Worm (Caenorhabditis elegans) whole organism, L4 larva: Measurements from ENCODE around the gene dnj-5.

Source experiments
- D1046.2 ChIP-seq: fragments of 200-800 bp; sonication (Bioruptor generic); IDR thresholded peaks from 2 replicates; pipeline ENCODE4 v1.3.6; 2022; ENCODE audit warnings: missing genetic modification characterization, missing compliant biosample characterization
- F44E2.7 ChIP-seq: fragments of 200-800 bp; sonication (Bioruptor generic); IDR thresholded peaks from 2 replicates; pipeline ENCODE4 v2.1.2; 2022; ENCODE audit warnings: missing genetic modification characterization, missing compliant biosample characterization
- T20F7.1 ChIP-seq: fragments of 200-800 bp; sonication (Bioruptor generic); optimal IDR thresholded peaks from 2 replicates; lab custom pipeline; 2018; ENCODE audit warnings: mild to moderate bottlenecking, missing genetic modification characterization, missing compliant biosample characterization
- T26A8.4 ChIP-seq: fragments of 200-800 bp; sonication (Bioruptor generic); IDR thresholded peaks from 2 replicates; pipeline ENCODE4 v1.3.6; 2022; ENCODE audit warnings: missing genetic modification characterization, missing compliant biosample characterization
- Y5F2A.4 ChIP-seq: fragments of 200-800 bp; sonication (Bioruptor generic); optimal IDR thresholded peaks from 2 replicates; lab custom pipeline; 2018; ENCODE audit warnings: mild to moderate bottlenecking, missing genetic modification characterization, missing compliant biosample characterization
- ZK337.2 ChIP-seq: fragments of 200-800 bp; sonication (Bioruptor generic); IDR thresholded peaks from 2 replicates; pipeline ENCODE4 v1.3.6; 2022; ENCODE audit warnings: missing genetic modification reagents, missing genetic modification characterization, missing compliant biosample characterization
- ZK546.5 ChIP-seq, 2 experiments: sonication (generic microtip); optimal IDR thresholded peaks; 2 replicates each; lab custom pipeline; 2017; ENCODE audit warnings: missing biosample characterization in 2 of 2, missing genetic modification characterization in 2 of 2
- arid-1 ChIP-seq: fragments of 200-800 bp; sonication (Bioruptor generic); conservative IDR thresholded peaks from 2 replicates; pipeline ENCODE4 v1.3.6; 2022; ENCODE audit warnings: missing genetic modification reagents, missing genetic modification characterization, missing compliant biosample characterization
- ceh-20 ChIP-seq: fragments of 200-800 bp; sonication (Bioruptor generic); IDR thresholded peaks from 2 replicates; pipeline ENCODE4 v1.3.6; 2022; ENCODE audit warnings: missing genetic modification reagents, missing genetic modification characterization, missing compliant biosample characterization
- ceh-32 ChIP-seq: sonication (generic microtip); optimal IDR thresholded peaks from 2 replicates; lab custom pipeline; 2016; ENCODE audit warnings: mild to moderate bottlenecking, missing genetic modification characterization, missing compliant biosample characterization; ENCODE audit not compliant: poor library complexity
- ceh-44 ChIP-seq: fragments of 200-800 bp; sonication (Bioruptor generic); IDR thresholded peaks from 2 replicates; pipeline ENCODE4 v1.3.6; 2022; ENCODE audit warnings: missing genetic modification reagents, missing genetic modification characterization, missing compliant biosample characterization
- ces-1 ChIP-seq: fragments of 150-350 bp; sonication (generic microtip); optimal IDR thresholded peaks from 4 replicates; lab custom pipeline; 2014; ENCODE audit warnings: missing biosample characterization, missing genetic modification reagents, missing genetic modification characterization
- ctbp-1 ChIP-seq: fragments of 200-800 bp; sonication (Bioruptor generic); IDR thresholded peaks from 2 replicates; pipeline ENCODE4 v1.3.6; 2022; ENCODE audit warnings: missing genetic modification reagents, missing genetic modification characterization, missing compliant biosample characterization
- daf-16 ChIP-seq, 3 experiments: sonication (generic microtip); optimal IDR thresholded peaks; 2 replicates each; lab custom pipeline; 2016 to 2017; ENCODE audit warnings: missing genetic modification characterization in 3 of 3, missing genetic modification reagents in 3 of 3, mild to moderate bottlenecking in 2 of 3, missing compliant biosample characterization in 2 of 3, missing biosample characterization in 1 of 3, moderate library complexity in 1 of 3
- daf-19 ChIP-seq: fragments of 200-800 bp; sonication (Bioruptor generic); conservative IDR thresholded peaks from 2 replicates; pipeline ENCODE4 v1.3.6; 2022; ENCODE audit warnings: missing genetic modification characterization, missing compliant biosample characterization
- daf-8 ChIP-seq: fragments of 200-800 bp; sonication (Bioruptor generic); IDR thresholded peaks from 2 replicates; pipeline ENCODE4 v1.3.6; 2022; ENCODE audit warnings: missing genetic modification characterization, missing compliant biosample characterization
- dmd-6 ChIP-seq: fragments of 200-800 bp; sonication (Bioruptor generic); IDR thresholded peaks from 2 replicates; pipeline ENCODE4 v1.3.6; 2022; ENCODE audit warnings: missing genetic modification reagents, missing genetic modification characterization, missing compliant biosample characterization
- dmd-8 ChIP-seq: fragments of 200-800 bp; sonication (Bioruptor generic); IDR thresholded peaks from 2 replicates; pipeline ENCODE4 v1.3.6; 2022; ENCODE audit warnings: missing genetic modification characterization, missing compliant biosample characterization
- dpl-1 ChIP-seq: fragments of 150-350 bp; optimal IDR thresholded peaks from 2 replicates; lab custom pipeline; 2014; ENCODE audit warnings: missing biosample characterization, missing genetic modification reagents, missing genetic modification characterization
- duxl-1 ChIP-seq: sonication (generic microtip); optimal IDR thresholded peaks from 2 replicates; lab custom pipeline; 2016; ENCODE audit warnings: mild to moderate bottlenecking, missing genetic modification characterization, moderate library complexity, missing compliant biosample characterization; ENCODE audit not compliant: poor library complexity
- egl-43 ChIP-seq: fragments of 200-800 bp; sonication (Bioruptor generic); IDR thresholded peaks from 2 replicates; pipeline ENCODE4 v1.3.6; 2022; ENCODE audit warnings: missing genetic modification reagents, missing genetic modification characterization, missing compliant biosample characterization
- fkh-10 ChIP-seq: fragments of 150-350 bp; optimal IDR thresholded peaks from 2 replicates; lab custom pipeline; 2014; ENCODE audit warnings: missing biosample characterization, missing genetic modification reagents, missing genetic modification characterization
- hlh-30 ChIP-seq: sonication (generic microtip); optimal IDR thresholded peaks from 2 replicates; lab custom pipeline; 2017; ENCODE audit warnings: antibody characterized with exemption, mild to moderate bottlenecking, missing genetic modification characterization, missing compliant biosample characterization; ENCODE audit not compliant: insufficient read depth
- jun-1 ChIP-seq: fragments of 150-350 bp; optimal IDR thresholded peaks from 2 replicates; lab custom pipeline; 2014; ENCODE audit warnings: missing biosample characterization, missing genetic modification reagents, missing genetic modification characterization
- lim-7 ChIP-seq: fragments of 200-800 bp; sonication (Bioruptor generic); IDR thresholded peaks from 2 replicates; pipeline ENCODE4 v1.3.6; 2022; ENCODE audit warnings: missing genetic modification characterization, missing compliant biosample characterization
- lin-15B ChIP-seq: fragments of 150-350 bp; sonication (generic microtip); optimal IDR thresholded peaks from 3 replicates; lab custom pipeline; 2014; ENCODE audit warnings: missing biosample characterization, missing genetic modification characterization
- lin-29 ChIP-seq: fragments of 200-800 bp; sonication (Bioruptor generic); IDR thresholded peaks from 2 replicates; pipeline ENCODE4 v1.3.6; 2022; ENCODE audit warnings: missing genetic modification reagents, missing genetic modification characterization, missing compliant biosample characterization
- lsy-2 ChIP-seq, 2 experiments: fragments of 150-350 bp in 1 of 2; sonication (generic microtip) in 1 of 2; optimal IDR thresholded peaks; 2 replicates each; lab custom pipeline; 2014 to 2017; ENCODE audit warnings: missing biosample characterization in 2 of 2, missing genetic modification characterization in 2 of 2
- mxl-2 ChIP-seq: fragments of 200-800 bp; sonication (Bioruptor generic); conservative IDR thresholded peaks from 2 replicates; pipeline ENCODE4 v1.3.6; 2022; ENCODE audit warnings: missing genetic modification reagents, missing genetic modification characterization, missing compliant biosample characterization
- mxl-3 ChIP-seq: fragments of 200-800 bp; sonication (Bioruptor generic); optimal IDR thresholded peaks from 2 replicates; lab custom pipeline; 2018; ENCODE audit warnings: mild to moderate bottlenecking, missing genetic modification characterization, missing compliant biosample characterization
- nhr-10 ChIP-seq: fragments of 150-350 bp; optimal IDR thresholded peaks from 2 replicates; lab custom pipeline; 2014; ENCODE audit warnings: missing biosample characterization, missing genetic modification characterization
- nhr-102 ChIP-seq: sonication (generic microtip); optimal IDR thresholded peaks from 2 replicates; lab custom pipeline; 2016; ENCODE audit warnings: mild to moderate bottlenecking, missing genetic modification characterization, moderate library complexity, missing compliant biosample characterization
- nhr-11 ChIP-seq: fragments of 150-350 bp; optimal IDR thresholded peaks from 2 replicates; lab custom pipeline; 2014; ENCODE audit warnings: missing biosample characterization, missing genetic modification characterization
- nhr-111 ChIP-seq: fragments of 200-800 bp; sonication (Bioruptor generic); optimal IDR thresholded peaks from 2 replicates; lab custom pipeline; 2018; ENCODE audit warnings: mild to moderate bottlenecking, missing genetic modification characterization, missing compliant biosample characterization
- nhr-25 ChIP-seq: sonication (generic microtip); optimal IDR thresholded peaks from 2 replicates; lab custom pipeline; 2017; ENCODE audit warnings: missing genetic modification characterization, mild to moderate bottlenecking, missing compliant biosample characterization, antibody characterized with exemption, moderate library complexity, borderline replicate concordance; ENCODE audit not compliant: insufficient read depth
- nhr-28 ChIP-seq: fragments of 150-350 bp; optimal IDR thresholded peaks from 2 replicates; lab custom pipeline; 2014; ENCODE audit warnings: missing biosample characterization, missing genetic modification characterization
- nhr-42 ChIP-seq: fragments of 200-800 bp; sonication (Bioruptor generic); IDR thresholded peaks from 2 replicates; pipeline ENCODE4 v1.3.6; 2022; ENCODE audit warnings: missing genetic modification characterization, missing compliant biosample characterization
- pha-4 ChIP-seq, 2 experiments: fragments of 150-350 bp in 1 of 2; fragments of 200-800 bp in 1 of 2; sonication (Bioruptor generic) in 1 of 2; IDR thresholded peaks in 1 of 2; optimal IDR thresholded peaks in 1 of 2; 2 replicates each; pipeline versions ENCODE4 v1.3.6 to Lab custom; 2014 to 2022; ENCODE audit warnings: missing genetic modification characterization in 2 of 2, missing genetic modification reagents in 2 of 2, missing biosample characterization in 1 of 2, missing compliant biosample characterization in 1 of 2
- saeg-2 ChIP-seq: fragments of 200-800 bp; sonication (Bioruptor generic); IDR thresholded peaks from 2 replicates; pipeline ENCODE4 v1.3.6; 2022; ENCODE audit warnings: missing genetic modification reagents, missing genetic modification characterization, missing compliant biosample characterization
- snpc-4 ChIP-seq: fragments of 150-350 bp; optimal IDR thresholded peaks from 2 replicates; lab custom pipeline; 2014; ENCODE audit warnings: missing biosample characterization, missing genetic modification characterization
- spr-1 ChIP-seq: sonication (generic microtip); optimal IDR thresholded peaks from 2 replicates; lab custom pipeline; 2016; ENCODE audit warnings: mild to moderate bottlenecking, missing genetic modification characterization, missing compliant biosample characterization
- spr-3 ChIP-seq: fragments of 200-800 bp; sonication (Bioruptor generic); optimal IDR thresholded peaks from 2 replicates; lab custom pipeline; 2018; ENCODE audit warnings: mild to moderate bottlenecking, missing genetic modification characterization, missing compliant biosample characterization
- unc-39 ChIP-seq: sonication (generic microtip); optimal IDR thresholded peaks from 2 replicates; lab custom pipeline; 2017; ENCODE audit warnings: missing biosample characterization, missing genetic modification characterization
- vab-7 ChIP-seq: fragments of 200-800 bp; sonication (Bioruptor generic); IDR thresholded peaks from 2 replicates; pipeline ENCODE4 v1.3.6; 2022; ENCODE audit warnings: missing genetic modification reagents, missing genetic modification characterization, missing compliant biosample characterization
- zfp-2 ChIP-seq: sonication (generic microtip); optimal IDR thresholded peaks from 2 replicates; lab custom pipeline; 2016; ENCODE audit warnings: mild to moderate bottlenecking, missing genetic modification characterization, missing compliant biosample characterization
- zfp-3 ChIP-seq: fragments of 200-800 bp; sonication (Bioruptor generic); conservative IDR thresholded peaks from 2 replicates; pipeline ENCODE4 v1.3.6; 2022; ENCODE audit warnings: missing genetic modification reagents, missing genetic modification characterization, missing compliant biosample characterization
- zip-2 ChIP-seq: fragments of 150-350 bp; optimal IDR thresholded peaks from 2 replicates; lab custom pipeline; 2014; ENCODE audit warnings: missing biosample characterization, missing genetic modification characterization
- ztf-11 ChIP-seq: fragments of 150-350 bp; optimal IDR thresholded peaks from 2 replicates; lab custom pipeline; 2014; ENCODE audit warnings: missing biosample characterization, missing genetic modification characterization

Gene dnj-5

DNA sequence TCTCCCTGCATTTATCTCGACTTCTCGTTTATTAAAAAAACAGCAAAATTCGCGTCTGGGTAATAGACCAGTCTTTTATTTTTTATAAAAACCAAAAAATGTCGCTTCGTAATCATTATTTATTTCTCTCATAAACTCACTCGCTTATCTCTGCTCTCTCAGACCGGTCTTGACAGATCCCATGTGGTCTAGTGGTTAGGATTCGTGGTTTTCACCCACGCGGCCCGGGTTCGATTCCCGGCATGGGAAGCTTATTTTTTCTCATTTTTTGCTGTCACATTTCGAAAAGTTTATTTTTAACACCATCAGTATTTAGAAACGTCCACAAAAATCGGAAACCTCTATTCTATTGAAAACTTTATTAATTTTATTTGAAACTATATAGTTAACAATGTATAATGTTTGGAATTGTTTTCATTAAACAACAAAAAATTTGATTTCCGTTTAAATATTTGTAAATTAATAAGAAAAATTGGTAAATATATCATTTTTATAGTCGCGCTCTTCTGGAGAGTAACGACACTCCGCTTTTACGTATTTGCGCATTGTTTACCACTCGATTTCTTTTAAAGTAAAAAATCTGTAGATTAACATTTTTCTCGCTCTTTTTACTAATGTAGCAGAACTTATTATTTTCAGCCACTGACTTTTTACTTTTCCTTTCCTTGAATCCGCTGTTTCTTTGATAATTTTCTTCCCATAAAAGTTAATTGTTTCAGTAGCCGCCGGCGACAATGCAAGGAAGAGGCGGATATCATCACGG is 40.1 kb upstream of the dnj-5 start, which contains the start of gene hrpl-1 (continued):
- no peak for TF ChIP-seq duxl-1 (tag; lab: Kevin White, UChicago)
- no peak for TF ChIP-seq snpc-4 (tag; lab: Kevin White, UChicago)
- no peak for TF ChIP-seq zip-2 (tag; lab: Kevin White, UChicago)
- no peak for TF ChIP-seq T26A8.4 (GFP tag; lab: Robert Waterston, UW)
- TF ChIP-seq Y5F2A.4 (GFP tag; lab: Kevin White, UChicago), result no peak
- TF ChIP-seq dpl-1 (GFP tag; lab: Kevin White, UChicago), result peak; percentile 11
- no peak for TF ChIP-seq pha-4 (GFP tag; IDR thresholded peaks at IDR 0.05; lab: Robert Waterston, UW)
- no peak for TF ChIP-seq pha-4 (tag; optimal IDR thresholded peaks at IDR 0.05; lab: Kevin White, UChicago)
- TF ChIP-seq nhr-111 (GFP tag; lab: Kevin White, UChicago), result no peak
- no peak for TF ChIP-seq saeg-2 (GFP tag; lab: Robert Waterston, UW)
- peak; percentile 85 for TF ChIP-seq T20F7.1 (GFP tag; lab: Kevin White, UChicago)
- no peak for TF ChIP-seq ZK546.5 (tag; optimal IDR thresholded peaks at IDR 0.05; lab: Kevin White, UChicago)
- TF ChIP-seq unc-39 (tag; lab: Kevin White, UChicago), result no peak
- peak; percentile 71 for TF ChIP-seq egl-43 (GFP tag; lab: Robert Waterston, UW)
- TF ChIP-seq dmd-8 (GFP tag; lab: Robert Waterston, UW), result 0 out of 2 replicates have a peak, but pooled peaks have one; percentile 42
- no peak for TF ChIP-seq daf-8 (GFP tag; lab: Robert Waterston, UW)
- peak; percentile 36; the same call in 1 of the 2 replicates for TF ChIP-seq vab-7
- 0 out of 2 replicates have a peak, but pooled peaks have one; percentile 26 for TF ChIP-seq arid-1 (GFP tag; lab: Robert Waterston, UW)
- no peak for TF ChIP-seq lin-29
- no peak for TF ChIP-seq mxl-2 (GFP tag; lab: Robert Waterston, UW)
- peak; percentile 0 for TF ChIP-seq nhr-28 (tag; lab: Kevin White, UChicago)
- TF ChIP-seq fkh-10, result no peak
- no peak for TF ChIP-seq nhr-25 (tag; lab: Kevin White, UChicago)
- no peak for TF ChIP-seq spr-1 (tag; lab: Kevin White, UChicago)
- no peak for TF ChIP-seq nhr-11
- no peak for TF ChIP-seq nhr-42 (GFP tag; lab: Robert Waterston, UW)
- no peak for TF ChIP-seq daf-19 (GFP tag; lab: Robert Waterston, UW)
- TF ChIP-seq jun-1 (tag; lab: Kevin White, UChicago), result no peak
- no peak for TF ChIP-seq lin-15B
- TF ChIP-seq dmd-6, result peak; percentile 30; the same call in 1 of the 2 replicates
- 0 out of 2 replicates have a peak, but pooled peaks have one; percentile 16 for TF ChIP-seq D1046.2 (GFP tag; lab: Robert Waterston, UW)
- TF ChIP-seq ces-1 (GFP tag; lab: Kevin White, UChicago), result no peak
- no peak for TF ChIP-seq nhr-102 (tag; lab: Kevin White, UChicago)
- no peak for TF ChIP-seq ZK337.2 (GFP tag; lab: Robert Waterston, UW)
- TF ChIP-seq ceh-32 (tag; lab: Kevin White, UChicago), result no peak
- no peak for TF ChIP-seq nhr-10
- TF ChIP-seq ceh-44 (GFP tag; lab: Robert Waterston, UW), result no peak
- TF ChIP-seq hlh-30, result peak; percentile 54
- TF ChIP-seq ztf-11 (tag; lab: Kevin White, UChicago), result no peak
- no peak for TF ChIP-seq lsy-2 (tag; optimal IDR thresholded peaks at IDR 0.05; lab: Kevin White, UChicago)
- TF ChIP-seq zfp-2 (tag; lab: Kevin White, UChicago), result no peak
- no peak for TF ChIP-seq F44E2.7
- peak; percentile 61 for TF ChIP-seq ctbp-1 (GFP tag; lab: Robert Waterston, UW)
- TF ChIP-seq spr-3 (GFP tag; lab: Kevin White, UChicago), result no peak
- TF ChIP-seq ceh-20, result peak; percentile 11; the same call in 1 of the 2 replicates
- TF ChIP-seq mxl-3 (GFP tag; lab: Kevin White, UChicago), result no peak
- peak; percentile 69 for TF ChIP-seq lim-7 (GFP tag; lab: Robert Waterston, UW)
- TF ChIP-seq daf-16 (GFP tag; optimal IDR thresholded peaks at IDR 0.05; lab: Kevin White, UChicago), result peak in 1 of 2 experiments; percentile 59
- peak; percentile 59 for TF ChIP-seq daf-16 (tag; optimal IDR thresholded peaks at IDR 0.05; lab: Kevin White, UChicago)
- TF ChIP-seq zfp-3 (GFP tag; lab: Robert Waterston, UW), result no peak
